Fruit fly (Drosophila melanogaster): ENCODE data around the gene ouib.

DNA sequence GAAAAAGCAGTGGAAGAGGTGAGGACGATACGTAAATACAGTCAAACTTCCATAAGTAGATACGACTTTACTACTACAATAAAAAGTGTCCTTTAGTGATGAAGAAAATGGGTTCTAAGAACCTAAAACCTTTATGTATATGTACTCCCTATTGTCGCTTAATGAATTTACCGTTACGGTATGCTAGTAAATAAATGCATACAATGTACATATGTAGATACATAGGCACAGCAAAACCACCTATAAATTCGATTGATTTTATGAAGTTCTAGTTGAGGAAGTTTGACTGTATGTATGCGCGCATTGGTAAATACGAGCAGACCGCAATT is 8.8 kb upstream of the ouib start:
- no peak for TF ChIP-seq CG8478 (optimal IDR thresholded peaks at IDR 0.05)
- TF ChIP-seq CTCF (optimal IDR thresholded peaks at IDR 0.05): no peak

All from S2 (cell line).